Fruit fly (Drosophila melanogaster): Measurements from ENCODE around the gene GlcAT-S.

Gene GlcAT-S

dm6 chr2L:9660516-9660920 is 44.2 kb downstream of the GlcAT-S start:
- TF ChIP-seq Rel (GFP tag; optimal IDR thresholded peaks at IDR 0.05) (no peak), Rel (tag; optimal IDR thresholded peaks at IDR 0.05) (no peak), foxo (GFP tag; optimal IDR thresholded peaks at IDR 0.05) (no peak), h (GFP tag; optimal IDR thresholded peaks at IDR 0.05) (no peak), woc (GFP tag; optimal IDR thresholded peaks at IDR 0.05) (no peak), Mio (GFP tag; optimal IDR thresholded peaks at IDR 0.05) (no peak), CG32264 (GFP tag; optimal IDR thresholded peaks at IDR 0.05) (no peak), Hr83 (GFP tag; optimal IDR thresholded peaks at IDR 0.05; ENCODE audit: poor library complexity, severe bottlenecking) (no peak), sv (GFP tag; optimal IDR thresholded peaks at IDR 0.05) (peak; percentile 25), brk (GFP tag; optimal IDR thresholded peaks at IDR 0.05) (no peak), HLH106 (tag; optimal IDR thresholded peaks at IDR 0.05) (peak; percentile 14), rgr (GFP tag; optimal IDR thresholded peaks at IDR 0.05) (no peak)

- TF ChIP-seq usp (GFP tag; optimal IDR thresholded peaks at IDR 0.05) (no peak), sv (GFP tag; optimal IDR thresholded peaks at IDR 0.05) (no peak), h (GFP tag; optimal IDR thresholded peaks at IDR 0.05) (no peak), N (GFP tag; optimal IDR thresholded peaks at IDR 0.05) (no peak)
These were observed 46.7 kb downstream of the GlcAT-S start for dm6 chr2L:9662977-9663376.

dm6 chr2L:9669354-9669753 is 53.1 kb downstream of the GlcAT-S start:
- TF ChIP-seq Hr78 (GFP tag; optimal IDR thresholded peaks at IDR 0.05) (no peak), Rel (GFP tag; optimal IDR thresholded peaks at IDR 0.05) (no peak), Rel (tag; optimal IDR thresholded peaks at IDR 0.05) (no peak)

- TF ChIP-seq Mio (GFP tag; optimal IDR thresholded peaks at IDR 0.05) (no peak), woc (GFP tag; optimal IDR thresholded peaks at IDR 0.05) (no peak), Rel (GFP tag; optimal IDR thresholded peaks at IDR 0.05) (no peak), Rel (tag; optimal IDR thresholded peaks at IDR 0.05) (peak; percentile 33), jim (GFP tag; optimal IDR thresholded peaks at IDR 0.05) (peak; percentile 21), sage (GFP tag; optimal IDR thresholded peaks at IDR 0.05) (peak; percentile 11), fru (GFP tag; optimal IDR thresholded peaks at IDR 0.05) (no peak), CG32264 (GFP tag; optimal IDR thresholded peaks at IDR 0.05) (no peak), sv (GFP tag; optimal IDR thresholded peaks at IDR 0.05) (no peak), Jra (GFP tag; optimal IDR thresholded peaks at IDR 0.05) (no peak)
These were observed 54.7 kb downstream of the GlcAT-S start for dm6 chr2L:9670909-9671422.

dm6 chr2L:9672246-9672645 is 56.0 kb downstream of the GlcAT-S start:
- TF ChIP-seq dl (GFP tag; optimal IDR thresholded peaks at IDR 0.05; ENCODE audit: insufficient read depth in 1 of 2, partially characterized antibody in 2 of 2) (no peak), CG9705 (GFP tag; optimal IDR thresholded peaks at IDR 0.05) (no peak), HLH106 (tag; optimal IDR thresholded peaks at IDR 0.05) (no peak), woc (GFP tag; optimal IDR thresholded peaks at IDR 0.05) (no peak), OdsH (GFP tag; optimal IDR thresholded peaks at IDR 0.05) (no peak), br (GFP tag; optimal IDR thresholded peaks at IDR 0.05) (no peak), Hnf4 (GFP tag; optimal IDR thresholded peaks at IDR 0.05) (no peak), Abd-B (GFP tag; optimal IDR thresholded peaks at IDR 0.05) (no peak)
